Worm (Caenorhabditis elegans) whole organism, midembryonic: ENCODE data around the gene Y38C1BA.1.

Source experiments
- cog-1 ChIP-seq: sonication (generic microtip); optimal IDR thresholded peaks from 2 replicates; lab custom pipeline; 2016; ENCODE audit warnings: missing genetic modification characterization, missing compliant biosample characterization
- flt-1 ChIP-seq: fragments of 200-800 bp; sonication (Bioruptor generic); IDR thresholded peaks from 2 replicates; pipeline ENCODE4 v1.3.6; 2022; ENCODE audit warnings: missing genetic modification characterization, missing compliant biosample characterization
- med-1 ChIP-seq: sonication (generic microtip); optimal IDR thresholded peaks from 2 replicates; lab custom pipeline; 2017; ENCODE audit warnings: missing genetic modification characterization, mild to moderate bottlenecking, missing compliant biosample characterization, antibody characterized with exemption, missing genetic modification reagents; ENCODE audit not compliant: insufficient read depth
- ztf-23 ChIP-seq: fragments of 200-800 bp; sonication (Bioruptor generic); IDR thresholded peaks from 2 replicates; pipeline ENCODE4 v1.3.6; 2022; ENCODE audit warnings: missing genetic modification reagents, missing genetic modification characterization, missing compliant biosample characterization

DNA sequence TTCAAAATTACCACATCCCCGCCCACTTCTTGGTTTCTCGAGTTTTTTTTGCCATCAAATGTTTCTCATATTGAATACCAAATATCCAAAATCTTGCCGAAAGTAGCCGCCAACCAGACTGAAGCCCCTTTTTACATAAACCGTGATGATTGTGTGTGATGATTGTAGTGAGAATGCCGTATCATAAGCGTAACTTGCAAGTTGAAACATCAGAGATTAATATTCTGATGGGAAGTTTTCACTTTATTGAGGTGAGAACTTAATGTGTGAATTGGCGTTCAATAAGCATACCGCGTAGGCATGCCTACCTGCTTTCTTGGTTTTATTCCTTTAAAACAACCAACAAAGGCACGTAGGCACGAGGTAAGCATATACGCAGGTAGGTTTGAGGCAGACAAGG lies 17.8 kb upstream of the Y38C1BA.1 start, which contains the start of gene Y38C1BA.4:
- TF ChIP-seq med-1 (GFP tag; lab: Kevin White, UChicago), result no peak
- no peak for TF ChIP-seq cog-1 (tag; lab: Kevin White, UChicago)
- TF ChIP-seq ztf-23 (GFP tag; lab: Robert Waterston, UW), result no peak
- no peak for TF ChIP-seq flt-1 (GFP tag; lab: Robert Waterston, UW)
